Worm (Caenorhabditis elegans): ENCODE results near the gene str-25.

ce11 chrV:16129116-16129515, 13.6 kb downstream of the str-25 start:
- TF ChIP-seq ceh-82 (tag; optimal IDR thresholded peaks at IDR 0.05) (no peak), lin-14 (GFP tag; optimal IDR thresholded peaks at IDR 0.05) (no peak), aha-1 (tag; optimal IDR thresholded peaks at IDR 0.05) (no peak), jun-1 (tag; optimal IDR thresholded peaks at IDR 0.05) (no peak), fkh-10 (GFP tag; optimal IDR thresholded peaks at IDR 0.05) (no peak), nhr-77 (tag; optimal IDR thresholded peaks at IDR 0.05) (no peak), unc-62 (GFP tag; optimal IDR thresholded peaks at IDR 0.05) (no peak), ets-5 (GFP tag; IDR thresholded peaks at IDR 0.05) (no peak), nhr-28 (tag; optimal IDR thresholded peaks at IDR 0.05) (no peak), sptf-1 (tag; optimal IDR thresholded peaks at IDR 0.05) (no peak), lsy-2 (tag; optimal IDR thresholded peaks at IDR 0.05) (no peak), sox-4 (tag; optimal IDR thresholded peaks at IDR 0.05) (no peak), mdl-1 (tag; optimal IDR thresholded peaks at IDR 0.05) (no peak)

Measured in whole organism, L1 larva.